Fruit fly (Drosophila melanogaster): ENCODE measurements around the gene CG6184.
A peak's percentile ranks its signal among the peaks of the same experiment; 100 is the strongest.

Gene CG6184

dm6 chr3R:19642893-19643270, 14.8 kb downstream of the CG6184 start (continued):
- TF ChIP-seq CG7786 (GFP tag; optimal IDR thresholded peaks at IDR 0.05) (peak; percentile 1), CG14710 (tag; optimal IDR thresholded peaks at IDR 0.05) (peak; percentile 8), CG15696 (tag; optimal IDR thresholded peaks at IDR 0.05) (no peak), CG5245 (GFP tag; optimal IDR thresholded peaks at IDR 0.05) (no peak), CG17612 (GFP tag; IDR thresholded peaks at IDR 0.05) (no peak), run (tag; optimal IDR thresholded peaks at IDR 0.05) (no peak), CG2129 (GFP tag; IDR thresholded peaks at IDR 0.05; ENCODE audit: partially characterized antibody) (no peak; the same call in 1 of the 2 replicates), tgo (GFP tag; IDR thresholded peaks at IDR 0.05) (no peak), sr (GFP tag; IDR thresholded peaks at IDR 0.05) (no peak), CG12155 (GFP tag; optimal IDR thresholded peaks at IDR 0.05) (peak; percentile 76), CG3163 (GFP tag; optimal IDR thresholded peaks at IDR 0.05) (no peak), sqz (GFP tag; optimal IDR thresholded peaks at IDR 0.05) (no peak), odd (GFP tag; optimal IDR thresholded peaks at IDR 0.05) (no peak), Med (GFP tag) (no peak), Kr (GFP tag; optimal IDR thresholded peaks at IDR 0.05) (no peak), ind (GFP tag; optimal IDR thresholded peaks at IDR 0.05) (no peak), CG8089 (GFP tag; optimal IDR thresholded peaks at IDR 0.05) (no peak), ATbp (GFP tag; optimal IDR thresholded peaks at IDR 0.05) (no peak), Usf (GFP tag; optimal IDR thresholded peaks at IDR 0.05) (no peak), Lhr (GFP tag; optimal IDR thresholded peaks at IDR 0.05) (peak; percentile 1), Side (GFP tag; optimal IDR thresholded peaks at IDR 0.05) (no peak), salm (tag; optimal IDR thresholded peaks at IDR 0.05) (no peak), zfh2 (GFP tag; optimal IDR thresholded peaks at IDR 0.05) (no peak), B-H1 (GFP tag; IDR thresholded peaks at IDR 0.05) (no peak), MBD-R2 (GFP tag; IDR thresholded peaks at IDR 0.05) (no peak), CHES-1-like (GFP tag; optimal IDR thresholded peaks at IDR 0.05) (no peak), CG13296 (GFP tag; optimal IDR thresholded peaks at IDR 0.05) (no peak), mld (GFP tag; IDR thresholded peaks at IDR 0.05; ENCODE audit: partially characterized antibody) (peak; percentile 67; the same call in 2 of the 3 replicates), sens (GFP tag) (peak; percentile 87), dysf (GFP tag; IDR thresholded peaks at IDR 0.05) (no peak), Dfd (GFP tag; optimal IDR thresholded peaks at IDR 0.05) (no peak), CG1602 (GFP tag; optimal IDR thresholded peaks at IDR 0.05) (no peak), Camta (GFP tag; optimal IDR thresholded peaks at IDR 0.05) (peak; percentile 11), GATAe (GFP tag; conservative IDR thresholded peaks at IDR 0.05) (no peak), CG10979 (tag; optimal IDR thresholded peaks at IDR 0.05) (no peak), Dll (GFP tag; IDR thresholded peaks at IDR 0.05; ENCODE audit: partially characterized antibody) (peak; percentile 81), gt (GFP tag; IDR thresholded peaks at IDR 0.05) (no peak), Pdp1 (GFP tag; optimal IDR thresholded peaks at IDR 0.05) (peak in 1 of 2 experiments; percentile 7), CG10267 (tag; optimal IDR thresholded peaks at IDR 0.05) (peak; percentile 87), Gsc (GFP tag; IDR thresholded peaks at IDR 0.05) (no peak), btn (GFP tag; optimal IDR thresholded peaks at IDR 0.05) (no peak), stc (GFP tag; IDR thresholded peaks at IDR 0.05) (no peak), tup (GFP tag; optimal IDR thresholded peaks at IDR 0.05) (no peak), pros (GFP tag; optimal IDR thresholded peaks at IDR 0.05) (no peak), CG10431 (GFP tag; optimal IDR thresholded peaks at IDR 0.05) (no peak), gro (GFP tag; optimal IDR thresholded peaks at IDR 0.05) (peak; percentile 19), Scr (GFP tag; IDR thresholded peaks at IDR 0.05; ENCODE audit: partially characterized antibody) (peak; percentile 77), seq (GFP tag; IDR thresholded peaks at IDR 0.05) (no peak), crc (GFP tag; optimal IDR thresholded peaks at IDR 0.05) (no peak), HLH4C (GFP tag; IDR thresholded peaks at IDR 0.05; ENCODE audit: partially characterized antibody) (peak; percentile 53; the same call in 1 of the 3 replicates), pzg (GFP tag; optimal IDR thresholded peaks at IDR 0.05) (peak; percentile 36), Nf-YA (GFP tag; IDR thresholded peaks at IDR 0.05) (no peak)
